Worm (Caenorhabditis elegans): ENCODE measurements around the gene col-108.

col-108 gene

ce11 chrIV:1738324-1738730 lies 30.1 kb upstream of the col-108 start:
- no peak for TF ChIP-seq nhr-11 (tag; optimal IDR thresholded peaks at IDR 0.05)
- no peak for TF ChIP-seq tra-1 (GFP tag; IDR thresholded peaks at IDR 0.05)
- no peak for TF ChIP-seq arid-1 (GFP tag; conservative IDR thresholded peaks at IDR 0.05)
- no peak for TF ChIP-seq ceh-82 (tag; optimal IDR thresholded peaks at IDR 0.05)
- TF ChIP-seq nhr-237 (tag; optimal IDR thresholded peaks at IDR 0.05), result no peak
- no peak for TF ChIP-seq attf-4 (tag; optimal IDR thresholded peaks at IDR 0.05)
- TF ChIP-seq lin-13 (GFP tag; optimal IDR thresholded peaks at IDR 0.05), result no peak
- no peak for TF ChIP-seq spr-1 (tag; optimal IDR thresholded peaks at IDR 0.05)
- peak; percentile 31 for TF ChIP-seq sdz-12 (GFP tag; optimal IDR thresholded peaks at IDR 0.05)
- no peak for TF ChIP-seq zfp-3 (GFP tag; conservative IDR thresholded peaks at IDR 0.05)
- no peak for TF ChIP-seq madf-9 (GFP tag; conservative IDR thresholded peaks at IDR 0.05)
- no peak for TF ChIP-seq lim-7 (GFP tag; IDR thresholded peaks at IDR 0.05)
- TF ChIP-seq nhr-25 (tag; optimal IDR thresholded peaks at IDR 0.05; ENCODE audit: borderline replicate concordance, insufficient read depth), result no peak
- TF ChIP-seq hlh-11 (tag; optimal IDR thresholded peaks at IDR 0.05), result peak; percentile 32
- TF ChIP-seq nhr-6 (tag; optimal IDR thresholded peaks at IDR 0.05), result peak; percentile 14
- TF ChIP-seq lin-29 (GFP tag; IDR thresholded peaks at IDR 0.05), result no peak
- peak; percentile 90 for TF ChIP-seq aha-1 (tag)
- no peak for TF ChIP-seq ceh-32 (tag; optimal IDR thresholded peaks at IDR 0.05; ENCODE audit: poor library complexity)
- no peak for TF ChIP-seq ZK337.2 (GFP tag; IDR thresholded peaks at IDR 0.05)
- no peak for TF ChIP-seq nhr-77 (tag; optimal IDR thresholded peaks at IDR 0.05)
- no peak for TF ChIP-seq unc-130 (GFP tag; optimal IDR thresholded peaks at IDR 0.05)
- TF ChIP-seq fkh-10 (GFP tag; optimal IDR thresholded peaks at IDR 0.05), result no peak
- TF ChIP-seq lir-3 (tag; optimal IDR thresholded peaks at IDR 0.05), result no peak
- no peak for TF ChIP-seq zip-2 (tag; optimal IDR thresholded peaks at IDR 0.05)
- TF ChIP-seq zfp-2 (tag; optimal IDR thresholded peaks at IDR 0.05), result no peak
- TF ChIP-seq vab-7 (GFP tag; IDR thresholded peaks at IDR 0.05), result no peak; the same call in 1 of the 2 replicates
- TF ChIP-seq ces-1 (GFP tag; optimal IDR thresholded peaks at IDR 0.05), result no peak
- TF ChIP-seq tag-97 (GFP tag; IDR thresholded peaks at IDR 0.05), result no peak
- TF ChIP-seq ceh-20 (GFP tag; IDR thresholded peaks at IDR 0.05), result no peak
- no peak for TF ChIP-seq spr-3 (GFP tag; optimal IDR thresholded peaks at IDR 0.05)
- TF ChIP-seq jun-1 (tag; optimal IDR thresholded peaks at IDR 0.05), result no peak
- no peak for TF ChIP-seq ceh-62 (tag; optimal IDR thresholded peaks at IDR 0.05)
- TF ChIP-seq Y48G9A.11 (GFP tag; IDR thresholded peaks at IDR 0.05), result peak; percentile 93
- no peak for TF ChIP-seq nhr-48 (tag; optimal IDR thresholded peaks at IDR 0.05)
- no peak for TF ChIP-seq nhr-111 (GFP tag; optimal IDR thresholded peaks at IDR 0.05)
- TF ChIP-seq F26F4.8 (GFP tag; conservative IDR thresholded peaks at IDR 0.05), result no peak
- TF ChIP-seq mdl-1 (tag; optimal IDR thresholded peaks at IDR 0.05), result no peak
- TF ChIP-seq F37D6.2 (tag; optimal IDR thresholded peaks at IDR 0.05), result no peak
- TF ChIP-seq ztf-7 (tag; optimal IDR thresholded peaks at IDR 0.05), result no peak
- TF ChIP-seq zip-11 (GFP tag; IDR thresholded peaks at IDR 0.05), result no peak
- peak; percentile 95 for TF ChIP-seq lin-38 (GFP tag; IDR thresholded peaks at IDR 0.05)
- peak in 1 of 2 experiments; percentile 47 for TF ChIP-seq hif-1 (tag; optimal IDR thresholded peaks at IDR 0.05)
- no peak for TF ChIP-seq nhr-10 (tag; optimal IDR thresholded peaks at IDR 0.05)
- TF ChIP-seq dve-1 (tag; optimal IDR thresholded peaks at IDR 0.05; ENCODE audit: insufficient read depth), result no peak
- peak in 1 of 2 experiments; percentile 36 for TF ChIP-seq lsy-2 (tag; optimal IDR thresholded peaks at IDR 0.05)
- peak; percentile 30; the same call in 1 of the 2 replicates for TF ChIP-seq hmg-1.1 (GFP tag; IDR thresholded peaks at IDR 0.05)
- no peak for TF ChIP-seq dmd-8 (GFP tag; IDR thresholded peaks at IDR 0.05)
- TF ChIP-seq F10B5.3 (tag; optimal IDR thresholded peaks at IDR 0.05), result no peak
- no peak for TF ChIP-seq ZK546.5 (tag; optimal IDR thresholded peaks at IDR 0.05)
- no peak for TF ChIP-seq madf-5 (GFP tag; IDR thresholded peaks at IDR 0.05)
- TF ChIP-seq D1046.2 (GFP tag; IDR thresholded peaks at IDR 0.05), result no peak
- no peak for TF ChIP-seq snpc-1.2 (GFP tag; IDR thresholded peaks at IDR 0.05)

All from whole organism, L4 larva.